Fruit fly (Drosophila melanogaster) whole organism, prepupa: ENCODE results near the gene CG15152.

ENCODE experiments used
- Blimp-1 ChIP-seq: fragments of 200-800 bp; sonication (Bioruptor generic); optimal IDR thresholded peaks from 3 replicates; lab custom pipeline; 2017; ENCODE audit warnings: missing biosample characterization, missing genetic modification characterization, mild to moderate bottlenecking, moderate library complexity, missing genetic modification reagents
- CG10669 ChIP-seq: fragments of 200-800 bp; sonication (Bioruptor generic); optimal IDR thresholded peaks from 3 replicates; lab custom pipeline; 2018; ENCODE audit warnings: missing biosample characterization, mild to moderate bottlenecking, missing genetic modification characterization, moderate library complexity
- CG11294 ChIP-seq: fragments of 200-800 bp; sonication (Bioruptor generic); IDR thresholded peaks from 2 replicates; pipeline ENCODE4 v1.3.6; 2022; ENCODE audit warnings: missing biosample characterization, missing genetic modification characterization
- CG11762 ChIP-seq: fragments of 200-800 bp; sonication (Bioruptor generic); optimal IDR thresholded peaks from 3 replicates; lab custom pipeline; 2016; ENCODE audit warnings: missing biosample characterization, missing genetic modification characterization; ENCODE audit not compliant: insufficient read depth
- CG1621 ChIP-seq: fragments of 200-800 bp; sonication (Bioruptor generic); optimal IDR thresholded peaks from 3 replicates; lab custom pipeline; 2018; ENCODE audit warnings: missing biosample characterization, mild to moderate bottlenecking, missing genetic modification characterization
- CG16779 ChIP-seq: fragments of 200-800 bp; sonication (Bioruptor generic); optimal IDR thresholded peaks from 3 replicates; lab custom pipeline; 2017; ENCODE audit warnings: missing biosample characterization, mild to moderate bottlenecking, missing genetic modification characterization
- CG3032 ChIP-seq: fragments of 200-800 bp; optimal IDR thresholded peaks from 2 replicates; lab custom pipeline; 2019; ENCODE audit warnings: missing biosample characterization, mild to moderate bottlenecking, missing genetic modification characterization, moderate library complexity
- CG31627 ChIP-seq: fragments of 200-800 bp; sonication (Bioruptor generic); optimal IDR thresholded peaks from 3 replicates; lab custom pipeline; 2016; ENCODE audit warnings: missing biosample characterization, missing genetic modification characterization
- CG32006 ChIP-seq: fragments of 200-800 bp; sonication (Bioruptor generic); optimal IDR thresholded peaks from 3 replicates; lab custom pipeline; 2017; ENCODE audit warnings: missing biosample characterization, mild to moderate bottlenecking, missing genetic modification characterization
- CG34406 ChIP-seq: fragments of 200-800 bp; sonication (Bioruptor generic); optimal IDR thresholded peaks from 3 replicates; lab custom pipeline; 2016; ENCODE audit warnings: missing biosample characterization, missing genetic modification characterization
- CG3919 ChIP-seq: fragments of 200-800 bp; sonication (Bioruptor generic); optimal IDR thresholded peaks from 3 replicates; lab custom pipeline; 2016; ENCODE audit warnings: missing biosample characterization, missing genetic modification characterization
- CG6163 ChIP-seq: fragments of 200-800 bp; sonication (Bioruptor generic); IDR thresholded peaks from 3 replicates; pipeline ENCODE4 v1.3.6; 2022; ENCODE audit warnings: missing biosample characterization, missing genetic modification characterization
- CG6276 ChIP-seq: fragments of 200-800 bp; sonication (Bioruptor generic); optimal IDR thresholded peaks from 2 replicates; lab custom pipeline; 2017; ENCODE audit warnings: missing biosample characterization, mild to moderate bottlenecking, missing genetic modification characterization
- CG6808 ChIP-seq: fragments of 200-800 bp; sonication (Bioruptor generic); optimal IDR thresholded peaks from 3 replicates; lab custom pipeline; 2017; ENCODE audit warnings: missing biosample characterization, missing genetic modification characterization, mild to moderate bottlenecking, moderate library complexity, missing genetic modification reagents
- CG6854 ChIP-seq: fragments of 200-800 bp; sonication (Bioruptor generic); optimal IDR thresholded peaks from 2 replicates; lab custom pipeline; 2017; ENCODE audit warnings: missing biosample characterization, mild to moderate bottlenecking, missing genetic modification characterization
- CG7368 ChIP-seq: fragments of 200-800 bp; sonication (Bioruptor generic); optimal IDR thresholded peaks from 3 replicates; lab custom pipeline; 2016; ENCODE audit warnings: missing biosample characterization, missing genetic modification characterization
- CG8319 ChIP-seq: fragments of 200-800 bp; sonication (Bioruptor generic); optimal IDR thresholded peaks from 3 replicates; lab custom pipeline; 2016; ENCODE audit warnings: missing biosample characterization, missing genetic modification characterization
- CG8632 ChIP-seq: fragments of 200-800 bp; sonication (Bioruptor generic); optimal IDR thresholded peaks from 3 replicates; lab custom pipeline; 2016; ENCODE audit warnings: missing biosample characterization, missing genetic modification characterization
- Eip78C ChIP-seq: fragments of 200-800 bp; sonication (Bioruptor generic); peaks from one replicate; lab custom pipeline; 2016; ENCODE audit warnings: missing biosample characterization, missing genetic modification characterization
- Eip93F ChIP-seq: fragments of 200-800 bp; sonication (Bioruptor generic); optimal IDR thresholded peaks from 2 replicates; lab custom pipeline; 2016; ENCODE audit warnings: missing biosample characterization, mild to moderate bottlenecking, missing genetic modification characterization
- Ets96B ChIP-seq: fragments of 200-800 bp; optimal IDR thresholded peaks from 2 replicates; lab custom pipeline; 2019; ENCODE audit warnings: missing biosample characterization, mild to moderate bottlenecking, missing genetic modification characterization, moderate library complexity
- Hr38 ChIP-seq: sonication (Bioruptor generic); optimal IDR thresholded peaks from 2 replicates; lab custom pipeline; 2016; ENCODE audit warnings: missing biosample characterization, missing genetic modification characterization
- Hr39 ChIP-seq: fragments of 200-800 bp; sonication (Bioruptor generic); optimal IDR thresholded peaks from 2 replicates; lab custom pipeline; 2016; ENCODE audit warnings: missing biosample characterization, missing genetic modification characterization
- Lpt ChIP-seq: fragments of 200-800 bp; sonication (Bioruptor generic); optimal IDR thresholded peaks from 3 replicates; lab custom pipeline; 2016; ENCODE audit warnings: missing biosample characterization, missing genetic modification characterization
- Met ChIP-seq: fragments of 200-800 bp; sonication (Bioruptor generic); optimal IDR thresholded peaks from 3 replicates; lab custom pipeline; 2016; ENCODE audit warnings: missing biosample characterization, missing genetic modification characterization
- OdsH ChIP-seq: fragments of 200-800 bp; sonication (Bioruptor generic); optimal IDR thresholded peaks from 3 replicates; lab custom pipeline; 2016; ENCODE audit warnings: missing biosample characterization, missing genetic modification characterization
- Smox ChIP-seq: fragments of 200-800 bp; sonication (Bioruptor generic); optimal IDR thresholded peaks from 3 replicates; lab custom pipeline; 2016; ENCODE audit warnings: missing biosample characterization, missing genetic modification characterization
- Sox102F ChIP-seq: fragments of 200-800 bp; sonication (Bioruptor generic); optimal IDR thresholded peaks from 2 replicates; lab custom pipeline; 2016; ENCODE audit warnings: missing biosample characterization, mild to moderate bottlenecking, missing genetic modification characterization
- Sox14 ChIP-seq: fragments of 200-800 bp; sonication (Bioruptor generic); optimal IDR thresholded peaks from 3 replicates; lab custom pipeline; 2016; ENCODE audit warnings: missing biosample characterization, missing genetic modification characterization
- Sox15 ChIP-seq: fragments of 200-800 bp; sonication (Bioruptor generic); optimal IDR thresholded peaks from 3 replicates; lab custom pipeline; 2016; ENCODE audit warnings: missing biosample characterization, missing genetic modification characterization
- achi ChIP-seq: fragments of 200-800 bp; sonication (Bioruptor generic); optimal IDR thresholded peaks from 3 replicates; lab custom pipeline; 2016; ENCODE audit warnings: missing biosample characterization, missing genetic modification characterization
- acj6 ChIP-seq: fragments of 200-800 bp; sonication (Bioruptor generic); optimal IDR thresholded peaks from 3 replicates; lab custom pipeline; 2016; ENCODE audit warnings: missing biosample characterization, missing genetic modification characterization
- eg ChIP-seq: fragments of 200-800 bp; sonication (Bioruptor generic); IDR thresholded peaks from 3 replicates; pipeline ENCODE4 v1.3.6; 2022; ENCODE audit warnings: missing biosample characterization, missing genetic modification characterization
- esn ChIP-seq: fragments of 200-800 bp; sonication (Bioruptor generic); optimal IDR thresholded peaks from 2 replicates; lab custom pipeline; 2016; ENCODE audit warnings: missing biosample characterization, mild to moderate bottlenecking, missing genetic modification characterization, moderate library complexity
- fd85E ChIP-seq: fragments of 200-800 bp; sonication (Bioruptor generic); optimal IDR thresholded peaks from 3 replicates; lab custom pipeline; 2016; ENCODE audit warnings: missing biosample characterization, missing genetic modification characterization
- fkh ChIP-seq: fragments of 200-800 bp; sonication (Bioruptor generic); optimal IDR thresholded peaks from 3 replicates; lab custom pipeline; 2017; ENCODE audit warnings: missing biosample characterization, mild to moderate bottlenecking, missing genetic modification characterization, moderate library complexity
- net ChIP-seq: fragments of 200-800 bp; sonication (Bioruptor generic); optimal IDR thresholded peaks from 3 replicates; lab custom pipeline; 2016; ENCODE audit warnings: missing biosample characterization, missing genetic modification characterization
- pdm3 ChIP-seq: fragments of 200-800 bp; sonication (Bioruptor generic); optimal IDR thresholded peaks from 3 replicates; lab custom pipeline; 2016; ENCODE audit warnings: missing biosample characterization, missing genetic modification characterization
- salr ChIP-seq, 2 experiments: fragments of 200-800 bp; sonication (Bioruptor generic); optimal IDR thresholded peaks; 3 replicates each; lab custom pipeline; 2016 to 2018; ENCODE audit warnings: missing biosample characterization in 2 of 2, missing genetic modification characterization in 2 of 2, mild to moderate bottlenecking in 1 of 2
- spab ChIP-seq: fragments of 200-800 bp; sonication (Bioruptor generic); optimal IDR thresholded peaks from 2 replicates; lab custom pipeline; 2017; ENCODE audit warnings: missing biosample characterization, mild to moderate bottlenecking, missing genetic modification characterization, missing genetic modification reagents
- svp ChIP-seq: fragments of 200-800 bp; sonication (Bioruptor generic); peaks from one replicate; lab custom pipeline; 2016; ENCODE audit warnings: missing biosample characterization, missing genetic modification characterization
- topi ChIP-seq: fragments of 200-800 bp; sonication (Bioruptor generic); optimal IDR thresholded peaks from 3 replicates; lab custom pipeline; 2016; ENCODE audit warnings: missing biosample characterization, missing genetic modification characterization
- vri ChIP-seq: fragments of 200-800 bp; sonication (Bioruptor generic); optimal IDR thresholded peaks from 3 replicates; lab custom pipeline; 2016; ENCODE audit warnings: missing biosample characterization, mild to moderate bottlenecking, missing genetic modification characterization

CG15152 gene

DNA sequence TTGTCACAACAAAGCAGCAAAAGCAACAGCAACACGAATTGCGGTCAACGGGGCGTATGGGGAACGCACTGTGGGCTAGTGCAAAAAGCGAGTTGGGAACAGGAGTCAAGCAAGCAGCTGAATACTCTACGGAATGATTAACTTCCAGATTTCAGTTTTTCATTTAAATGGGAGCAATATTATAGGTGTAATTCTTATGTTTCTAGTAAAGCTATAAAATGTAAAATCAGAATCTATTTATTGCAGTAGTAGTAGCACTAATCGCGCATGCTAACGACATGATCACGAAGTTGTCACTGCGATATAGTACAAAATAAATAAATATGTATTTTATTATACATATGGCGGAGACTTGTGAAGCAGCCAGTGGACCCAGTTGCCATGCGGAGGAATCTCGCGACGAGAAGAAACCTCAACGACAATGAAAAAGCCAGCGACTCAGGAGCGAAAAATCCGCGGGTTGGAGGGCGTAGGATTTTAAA, 32.3 kb downstream of the CG15152 start (continued):
- TF ChIP-seq Sox15 (GFP tag; lab: Kevin White, UChicago): peak; percentile 54
- TF ChIP-seq esn (GFP tag; lab: Kevin White, UChicago): peak; percentile 65
- peak; percentile 28 for TF ChIP-seq CG7368 (GFP tag; lab: Kevin White, UChicago)
- peak; percentile 25 for TF ChIP-seq CG16779 (tag; lab: Kevin White, UChicago)
- peak; percentile 64 for TF ChIP-seq CG8319 (GFP tag; lab: Kevin White, UChicago)
- peak; percentile 58 for TF ChIP-seq net (GFP tag; lab: Kevin White, UChicago)
- TF ChIP-seq OdsH (GFP tag; lab: Kevin White, UChicago): peak; percentile 71
- TF ChIP-seq CG3032 (tag; lab: Kevin White, UChicago): peak; percentile 72
- TF ChIP-seq Smox (GFP tag; lab: Kevin White, UChicago): peak; percentile 58
- no peak for TF ChIP-seq CG11294 (GFP tag; lab: Robert Waterston, UW)
- TF ChIP-seq Blimp-1 (GFP tag; lab: Kevin White, UChicago): no peak
- TF ChIP-seq topi (GFP tag; lab: Kevin White, UChicago): peak; percentile 48
- no peak for TF ChIP-seq Hr38 (GFP tag; lab: Kevin White, UChicago)
- peak; percentile 27; the same call in 1 of the 3 replicates for TF ChIP-seq CG6163 (GFP tag; lab: Robert Waterston, UW)
- peak; percentile 65 for TF ChIP-seq CG31627 (GFP tag; lab: Kevin White, UChicago)
- TF ChIP-seq Sox14 (GFP tag; lab: Kevin White, UChicago): peak; percentile 59
- peak; percentile 76 for TF ChIP-seq pdm3
- TF ChIP-seq CG6854 (GFP tag; lab: Kevin White, UChicago): no peak
- TF ChIP-seq fkh: no peak
- TF ChIP-seq spab (GFP tag; lab: Kevin White, UChicago): peak; percentile 64
- TF ChIP-seq, all 60 proteins: peak for 52

dm6 chr2L:18147511-18148072, 33.2 kb downstream of the CG15152 start:
- peak; percentile 9 for TF ChIP-seq vri
- peak; percentile 86 for TF ChIP-seq fkh
- peak; percentile 78 for TF ChIP-seq svp (GFP tag; lab: Kevin White, UChicago)
- TF ChIP-seq CG3919 (GFP tag; lab: Kevin White, UChicago): no peak

DNA sequence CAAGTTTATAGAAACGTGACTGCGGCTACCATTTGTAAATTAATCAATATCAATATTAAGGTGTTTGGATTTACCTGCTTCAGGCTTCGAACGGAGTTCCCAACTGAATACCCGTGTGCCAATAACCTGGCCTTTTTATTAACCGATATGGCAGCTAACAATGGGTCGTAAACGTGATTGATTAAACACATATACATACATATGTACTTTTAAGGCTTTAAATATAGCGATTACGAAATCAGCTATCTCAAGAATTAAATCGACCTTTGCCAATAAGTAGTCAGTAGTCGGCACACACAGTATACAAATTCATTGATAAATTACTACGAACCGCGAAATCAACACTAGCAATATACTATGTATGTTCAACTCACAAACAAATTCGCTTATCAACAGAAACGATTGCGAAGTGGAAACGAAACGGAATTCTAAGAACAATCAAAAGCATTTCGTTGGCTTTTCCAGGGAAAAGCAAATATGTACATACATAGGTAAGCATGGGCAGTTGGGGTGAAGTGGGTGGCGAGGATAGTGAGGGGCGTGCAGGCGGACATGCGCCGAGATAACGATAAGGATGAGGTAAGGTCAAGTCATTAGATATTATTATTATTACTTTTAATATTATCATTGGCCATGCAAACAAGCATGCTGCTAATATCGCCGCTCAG, 34.3 kb downstream of the CG15152 start:
- TF ChIP-seq CG3032 (tag; lab: Kevin White, UChicago) (no peak), salr (GFP tag; optimal IDR thresholded peaks at IDR 0.05; lab: Kevin White, UChicago) (no peak), CG6276 (GFP tag; lab: Kevin White, UChicago) (peak; percentile 4), Eip78C (GFP tag; lab: Kevin White, UChicago) (peak; percentile 33), CG11294 (GFP tag; lab: Robert Waterston, UW) (no peak), net (GFP tag; lab: Kevin White, UChicago) (no peak), CG1621 (tag; lab: Kevin White, UChicago) (no peak), OdsH (GFP tag; lab: Kevin White, UChicago) (no peak), Smox (GFP tag; lab: Kevin White, UChicago) (no peak), Sox102F (GFP tag; lab: Kevin White, UChicago) (no peak), achi (GFP tag; lab: Kevin White, UChicago) (no peak), fd85E (GFP tag; lab: Kevin White, UChicago) (no peak), eg (GFP tag; lab: Robert Waterston, UW) (no peak), Hr39 (no peak), topi (GFP tag; lab: Kevin White, UChicago) (no peak), CG16779 (tag; lab: Kevin White, UChicago) (peak; percentile 54), CG8319 (GFP tag; lab: Kevin White, UChicago) (no peak), CG10669 (GFP tag; lab: Kevin White, UChicago) (peak; percentile 34), svp (GFP tag; lab: Kevin White, UChicago) (peak; percentile 48), CG34406 (no peak), CG11762 (GFP tag; lab: Kevin White, UChicago) (no peak), Eip93F (peak; percentile 45), CG6163 (GFP tag; lab: Robert Waterston, UW) (no peak), Hr38 (GFP tag; lab: Kevin White, UChicago) (no peak), acj6 (GFP tag; lab: Kevin White, UChicago) (peak; percentile 34), CG6808 (GFP tag; lab: Kevin White, UChicago) (peak; percentile 30), CG31627 (GFP tag; lab: Kevin White, UChicago) (no peak), Met (GFP tag; lab: Kevin White, UChicago) (peak; percentile 5), CG32006 (GFP tag; lab: Kevin White, UChicago) (no peak), vri (peak; percentile 91), Blimp-1 (GFP tag; lab: Kevin White, UChicago) (no peak), esn (GFP tag; lab: Kevin White, UChicago) (peak; percentile 12), Sox15 (GFP tag; lab: Kevin White, UChicago) (no peak), Lpt (no peak), CG8632 (GFP tag; lab: Kevin White, UChicago) (no peak), spab (GFP tag; lab: Kevin White, UChicago) (peak; percentile 12), Ets96B (tag; lab: Kevin White, UChicago) (no peak)
